Worm (Caenorhabditis elegans) whole organism, L3 larva: ENCODE measurements around the gene rpoa-12.

Experiments used
- ZK546.5 ChIP-seq: sonication (generic microtip); optimal IDR thresholded peaks from 2 replicates; lab custom pipeline; 2017; ENCODE audit warnings: missing biosample characterization, missing genetic modification characterization
- aly-2 ChIP-seq: fragments of 150-350 bp; optimal IDR thresholded peaks from 2 replicates; lab custom pipeline; 2014; ENCODE audit warnings: missing biosample characterization, missing genetic modification characterization
- ceh-16 ChIP-seq: sonication (generic microtip); optimal IDR thresholded peaks from 2 replicates; lab custom pipeline; 2017; ENCODE audit warnings: missing biosample characterization, missing genetic modification characterization
- ceh-28 ChIP-seq: fragments of 150-350 bp; optimal IDR thresholded peaks from 2 replicates; lab custom pipeline; 2014; ENCODE audit warnings: missing biosample characterization, missing genetic modification reagents, missing genetic modification characterization
- ceh-9 ChIP-seq: sonication (generic microtip); optimal IDR thresholded peaks from 2 replicates; lab custom pipeline; 2018; ENCODE audit warnings: missing biosample characterization, missing genetic modification characterization
- daf-12 ChIP-seq: fragments of 150-350 bp; optimal IDR thresholded peaks from 2 replicates; lab custom pipeline; 2014; ENCODE audit warnings: missing biosample characterization, missing genetic modification reagents, missing genetic modification characterization
- egl-27 ChIP-seq: sonication (generic microtip); optimal IDR thresholded peaks from 4 replicates; lab custom pipeline; 2017; ENCODE audit warnings: missing biosample characterization, missing genetic modification reagents, missing genetic modification characterization
- elt-1 ChIP-seq: fragments of 150-350 bp; optimal IDR thresholded peaks from 2 replicates; lab custom pipeline; 2014; ENCODE audit warnings: missing biosample characterization, missing genetic modification characterization
- elt-2 ChIP-seq: sonication (generic microtip); optimal IDR thresholded peaks from 2 replicates; lab custom pipeline; 2016; ENCODE audit warnings: missing genetic modification reagents, mild to moderate bottlenecking, missing genetic modification characterization, missing compliant biosample characterization
- hmg-11 ChIP-seq: sonication (generic microtip); optimal IDR thresholded peaks from 2 replicates; lab custom pipeline; 2016; ENCODE audit warnings: missing genetic modification characterization, missing compliant biosample characterization
- lin-15B ChIP-seq: fragments of 150-350 bp; optimal IDR thresholded peaks from 2 replicates; lab custom pipeline; 2014; ENCODE audit warnings: missing biosample characterization, missing genetic modification characterization
- lsy-12 ChIP-seq: sonication (generic microtip); optimal IDR thresholded peaks from 2 replicates; lab custom pipeline; 2016; ENCODE audit warnings: mild to moderate bottlenecking, missing genetic modification characterization, missing compliant biosample characterization
- mdl-1 ChIP-seq: fragments of 150-350 bp; optimal IDR thresholded peaks from 2 replicates; lab custom pipeline; 2014; ENCODE audit warnings: missing biosample characterization, missing genetic modification characterization
- mml-1 ChIP-seq: fragments of 150-350 bp; sonication (generic microtip); optimal IDR thresholded peaks from 3 replicates; lab custom pipeline; 2014; ENCODE audit warnings: missing biosample characterization, missing genetic modification characterization
- nfya-1 ChIP-seq: sonication (generic microtip); optimal IDR thresholded peaks from 2 replicates; lab custom pipeline; 2017; ENCODE audit warnings: missing genetic modification characterization, mild to moderate bottlenecking, missing compliant biosample characterization, antibody characterized with exemption, moderate library complexity; ENCODE audit not compliant: insufficient read depth
- nhr-11 ChIP-seq: fragments of 150-350 bp; optimal IDR thresholded peaks from 2 replicates; lab custom pipeline; 2014; ENCODE audit warnings: missing biosample characterization, missing genetic modification characterization
- nhr-12 ChIP-seq: fragments of 150-350 bp; optimal IDR thresholded peaks from 2 replicates; lab custom pipeline; 2014; ENCODE audit warnings: missing biosample characterization, missing genetic modification characterization
- nhr-23 ChIP-seq: fragments of 150-350 bp; optimal IDR thresholded peaks from 2 replicates; lab custom pipeline; 2014; ENCODE audit warnings: missing biosample characterization, missing genetic modification reagents, missing genetic modification characterization
- nhr-25 ChIP-seq: sonication (generic microtip); optimal IDR thresholded peaks from 2 replicates; lab custom pipeline; 2017; ENCODE audit warnings: missing biosample characterization, missing genetic modification characterization
- nhr-28 ChIP-seq: fragments of 150-350 bp; optimal IDR thresholded peaks from 2 replicates; lab custom pipeline; 2014; ENCODE audit warnings: missing biosample characterization, missing genetic modification characterization
- nhr-43 ChIP-seq: sonication (generic microtip); optimal IDR thresholded peaks from 2 replicates; lab custom pipeline; 2016; ENCODE audit warnings: mild to moderate bottlenecking, missing genetic modification characterization, missing compliant biosample characterization; ENCODE audit not compliant: poor library complexity, severe bottlenecking
- nhr-67 ChIP-seq: fragments of 150-350 bp; optimal IDR thresholded peaks from 2 replicates; lab custom pipeline; 2014; ENCODE audit warnings: missing biosample characterization, missing genetic modification characterization
- nhr-76 ChIP-seq: fragments of 150-350 bp; sonication (generic microtip); optimal IDR thresholded peaks from 5 replicates; lab custom pipeline; 2014; ENCODE audit warnings: missing biosample characterization, missing genetic modification characterization
- nhr-77 ChIP-seq: fragments of 150-350 bp; optimal IDR thresholded peaks from 2 replicates; lab custom pipeline; 2014; ENCODE audit warnings: missing biosample characterization, missing genetic modification characterization
- pha-4 ChIP-seq: fragments of 150-350 bp; optimal IDR thresholded peaks from 2 replicates; lab custom pipeline; 2014; ENCODE audit warnings: missing biosample characterization, missing genetic modification reagents, missing genetic modification characterization
- pqm-1 ChIP-seq: fragments of 150-350 bp; optimal IDR thresholded peaks from 2 replicates; lab custom pipeline; 2017; ENCODE audit warnings: missing biosample characterization, missing genetic modification characterization, inconsistent platforms
- sea-2 ChIP-seq: fragments of 150-350 bp; sonication (generic microtip); optimal IDR thresholded peaks from 4 replicates; lab custom pipeline; 2014; ENCODE audit warnings: missing biosample characterization, missing genetic modification reagents, missing genetic modification characterization
- skn-1 ChIP-seq: fragments of 150-350 bp; optimal IDR thresholded peaks from 2 replicates; lab custom pipeline; 2014; ENCODE audit warnings: missing biosample characterization, missing genetic modification characterization
- snpc-4 ChIP-seq: fragments of 150-350 bp; optimal IDR thresholded peaks from 2 replicates; lab custom pipeline; 2014; ENCODE audit warnings: missing biosample characterization, missing genetic modification characterization
- tbx-2 ChIP-seq: sonication (generic microtip); optimal IDR thresholded peaks from 2 replicates; lab custom pipeline; 2016; ENCODE audit warnings: mild to moderate bottlenecking, missing genetic modification characterization, missing compliant biosample characterization
- unc-39 ChIP-seq: sonication (generic microtip); optimal IDR thresholded peaks from 4 replicates; lab custom pipeline; 2017; ENCODE audit warnings: missing biosample characterization, missing genetic modification characterization
- zag-1 ChIP-seq: fragments of 150-350 bp; optimal IDR thresholded peaks from 2 replicates; lab custom pipeline; 2014; ENCODE audit warnings: missing biosample characterization, missing genetic modification characterization
- ztf-4 ChIP-seq: fragments of 150-350 bp; optimal IDR thresholded peaks from 2 replicates; lab custom pipeline; 2014; ENCODE audit warnings: missing biosample characterization, missing genetic modification characterization

Gene rpoa-12

ce11 chrV:14405647-14406046 is 17.5 kb downstream of the rpoa-12 start:
- TF ChIP-seq nhr-12 (tag; lab: Kevin White, UChicago): no peak
- no peak for TF ChIP-seq ZK546.5 (tag; lab: Kevin White, UChicago)
- TF ChIP-seq nfya-1 (tag; lab: Kevin White, UChicago): no peak
- TF ChIP-seq pha-4 (tag; lab: Kevin White, UChicago): no peak
- no peak for TF ChIP-seq nhr-77 (tag; lab: Kevin White, UChicago)
- no peak for TF ChIP-seq pqm-1 (tag; lab: Kevin White, UChicago)
- TF ChIP-seq nhr-28 (tag; lab: Kevin White, UChicago): no peak
- no peak for TF ChIP-seq daf-12 (tag; lab: Kevin White, UChicago)
- no peak for TF ChIP-seq ceh-9 (tag; lab: Kevin White, UChicago)

ce11 chrV:14396123-14396669 is 26.9 kb downstream of the rpoa-12 start:
- TF ChIP-seq nhr-77 (tag; lab: Kevin White, UChicago) (no peak), nhr-25 (no peak), pha-4 (tag; lab: Kevin White, UChicago) (no peak), mdl-1 (no peak), aly-2 (tag; lab: Kevin White, UChicago) (no peak), nhr-23 (tag; lab: Kevin White, UChicago) (no peak), nhr-28 (tag; lab: Kevin White, UChicago) (no peak), zag-1 (tag; lab: Kevin White, UChicago) (no peak), snpc-4 (tag; lab: Kevin White, UChicago) (no peak), sea-2 (GFP tag; lab: Kevin White, UChicago) (no peak)

- TF ChIP-seq hmg-11 (tag; lab: Kevin White, UChicago) (no peak), nhr-76 (tag; lab: Kevin White, UChicago) (no peak), aly-2 (tag; lab: Kevin White, UChicago) (no peak), elt-2 (tag; lab: Kevin White, UChicago) (no peak), nhr-67 (tag; lab: Kevin White, UChicago) (no peak), tbx-2 (tag; lab: Kevin White, UChicago) (no peak), pha-4 (tag; lab: Kevin White, UChicago) (no peak), mdl-1 (no peak), unc-39 (tag; lab: Kevin White, UChicago) (no peak), lsy-12 (tag; lab: Kevin White, UChicago) (no peak), skn-1 (tag; lab: Kevin White, UChicago) (no peak), ztf-4 (tag; lab: Kevin White, UChicago) (no peak), nhr-28 (tag; lab: Kevin White, UChicago) (no peak)
Observed at ce11 chrV:14394743-14395142, 28.4 kb downstream of the rpoa-12 start, which contains the start of gene C15H11.13. Gene C15H11.13 (plus strand): TSS chrV:14395043.

- no peak for TF ChIP-seq mdl-1
- no peak for TF ChIP-seq skn-1 (tag; lab: Kevin White, UChicago)
- TF ChIP-seq lin-15B (tag; lab: Kevin White, UChicago): no peak
- no peak for TF ChIP-seq mml-1 (tag; lab: Kevin White, UChicago)
- no peak for TF ChIP-seq egl-27 (tag; lab: Kevin White, UChicago)
- TF ChIP-seq elt-1 (tag; lab: Kevin White, UChicago): no peak
- no peak for TF ChIP-seq zag-1 (tag; lab: Kevin White, UChicago)
- TF ChIP-seq ceh-28 (tag; lab: Kevin White, UChicago): no peak
- TF ChIP-seq tbx-2 (tag; lab: Kevin White, UChicago): no peak
- no peak for TF ChIP-seq nhr-11 (tag; lab: Kevin White, UChicago)
- no peak for TF ChIP-seq unc-39 (tag; lab: Kevin White, UChicago)
- TF ChIP-seq nfya-1 (tag; lab: Kevin White, UChicago): no peak
- TF ChIP-seq ceh-16 (tag; lab: Kevin White, UChicago): no peak
- no peak for TF ChIP-seq nhr-76 (tag; lab: Kevin White, UChicago)
- TF ChIP-seq aly-2 (tag; lab: Kevin White, UChicago): no peak
- TF ChIP-seq nhr-43 (tag; lab: Kevin White, UChicago): no peak
- TF ChIP-seq nhr-77 (tag; lab: Kevin White, UChicago): no peak
Observed at ce11 chrV:14393504-14393903, 29.6 kb downstream of the rpoa-12 start, which contains the start of gene C15H11.1. Gene C15H11.1 (plus strand): TSS chrV:14393804.
